Worm (Caenorhabditis elegans) whole organism, young adult: Measurements from ENCODE around the gene F59B2.14.
A peak's percentile ranks its signal among the peaks of the same experiment; 100 is the strongest.

Experiments used
- C17E4.6 ChIP-seq: fragments of 200-800 bp; sonication (Bioruptor generic); IDR thresholded peaks from 2 replicates; pipeline ENCODE4 v1.3.6; 2022; ENCODE audit warnings: missing genetic modification reagents, missing genetic modification characterization, missing compliant biosample characterization
- D2030.7 ChIP-seq: fragments of 200-800 bp; sonication (Bioruptor generic); IDR thresholded peaks from 2 replicates; pipeline ENCODE4 v1.3.6; 2022; ENCODE audit warnings: missing genetic modification reagents, missing genetic modification characterization, missing compliant biosample characterization
- F22D6.2 ChIP-seq: sonication (generic microtip); optimal IDR thresholded peaks from 2 replicates; lab custom pipeline; 2016; ENCODE audit warnings: mild to moderate bottlenecking, missing genetic modification characterization, missing compliant biosample characterization
- F33H1.4 ChIP-seq: fragments of 200-800 bp; sonication (Bioruptor generic); IDR thresholded peaks from 2 replicates; pipeline ENCODE4 v1.3.6; 2022; ENCODE audit warnings: missing genetic modification reagents, missing genetic modification characterization, missing compliant biosample characterization
- F37B4.10 ChIP-seq: fragments of 200-800 bp; sonication (Bioruptor generic); IDR thresholded peaks from 2 replicates; pipeline ENCODE4 v1.3.6; 2022; ENCODE audit warnings: missing genetic modification characterization, missing compliant biosample characterization
- F57C9.4 ChIP-seq: sonication (generic microtip); optimal IDR thresholded peaks from 2 replicates; lab custom pipeline; 2017; ENCODE audit warnings: mild to moderate bottlenecking, missing genetic modification characterization, missing compliant biosample characterization
- Y56A3A.18 ChIP-seq: fragments of 200-800 bp; sonication (Bioruptor generic); IDR thresholded peaks from 2 replicates; pipeline ENCODE4 v1.3.6; 2022; ENCODE audit warnings: missing genetic modification reagents, missing genetic modification characterization, missing compliant biosample characterization
- Y79H2A.3 ChIP-seq: fragments of 200-800 bp; sonication (Bioruptor generic); conservative IDR thresholded peaks from 2 replicates; pipeline ENCODE4 v1.3.6; 2022; ENCODE audit warnings: missing genetic modification reagents, missing genetic modification characterization, missing compliant biosample characterization
- Y95B8A.8 ChIP-seq: fragments of 200-800 bp; sonication (Bioruptor generic); IDR thresholded peaks from 2 replicates; pipeline ENCODE4 v1.3.6; 2022; ENCODE audit warnings: missing genetic modification reagents, missing genetic modification characterization, missing compliant biosample characterization
- akir-1 ChIP-seq: fragments of 200-800 bp; sonication (Bioruptor generic); optimal IDR thresholded peaks from 2 replicates; lab custom pipeline; 2018; ENCODE audit warnings: mild to moderate bottlenecking, missing genetic modification characterization, moderate library complexity, missing compliant biosample characterization
- aptf-3 ChIP-seq: fragments of 200-800 bp; sonication (Bioruptor generic); IDR thresholded peaks from 2 replicates; pipeline ENCODE4 v1.3.6; 2022; ENCODE audit warnings: missing genetic modification characterization, missing compliant biosample characterization
- atf-7 ChIP-seq: sonication (generic microtip); optimal IDR thresholded peaks from 2 replicates; lab custom pipeline; 2017; ENCODE audit warnings: mild to moderate bottlenecking, missing genetic modification characterization, missing compliant biosample characterization
- attf-3 ChIP-seq: fragments of 200-800 bp; sonication (Bioruptor generic); conservative IDR thresholded peaks from 2 replicates; pipeline ENCODE4 v1.3.6; 2022; ENCODE audit warnings: missing genetic modification reagents, missing genetic modification characterization, missing compliant biosample characterization
- attf-6 ChIP-seq: fragments of 200-800 bp; sonication (Bioruptor generic); IDR thresholded peaks from 2 replicates; pipeline ENCODE4 v1.3.6; 2022; ENCODE audit warnings: missing genetic modification reagents, missing genetic modification characterization, missing compliant biosample characterization
- bed-2 ChIP-seq: fragments of 200-800 bp; sonication (Bioruptor generic); IDR thresholded peaks from 2 replicates; pipeline ENCODE4 v1.3.6; 2022; ENCODE audit warnings: missing genetic modification reagents, missing genetic modification characterization, missing compliant biosample characterization
- cebp-1 ChIP-seq, 2 experiments: fragments of 200-800 bp in 1 of 2; sonication (Bioruptor generic) in 1 of 2; sonication (generic microtip) in 1 of 2; IDR thresholded peaks in 1 of 2; optimal IDR thresholded peaks in 1 of 2; 2 replicates each; pipeline versions ENCODE4 v1.3.6 to Lab custom; 2017 to 2022; ENCODE audit warnings: missing compliant biosample characterization in 2 of 2, missing genetic modification characterization in 2 of 2, mild to moderate bottlenecking in 1 of 2, missing genetic modification reagents in 1 of 2, moderate library complexity in 1 of 2
- ceh-27 ChIP-seq: fragments of 200-800 bp; sonication (Bioruptor generic); optimal IDR thresholded peaks from 2 replicates; lab custom pipeline; 2018; ENCODE audit warnings: mild to moderate bottlenecking, missing genetic modification characterization, moderate library complexity, missing compliant biosample characterization
- dpl-1 ChIP-seq: fragments of 150-350 bp; optimal IDR thresholded peaks from 2 replicates; lab custom pipeline; 2014; ENCODE audit warnings: missing biosample characterization, missing genetic modification reagents, missing genetic modification characterization
- egrh-3 ChIP-seq: fragments of 200-800 bp; sonication (Bioruptor generic); IDR thresholded peaks from 2 replicates; pipeline ENCODE4 v1.3.6; 2022; ENCODE audit warnings: missing genetic modification reagents, missing genetic modification characterization, missing compliant biosample characterization
- ekl-4 ChIP-seq: fragments of 200-800 bp; sonication (Bioruptor generic); IDR thresholded peaks from 2 replicates; pipeline ENCODE4 v1.3.6; 2022; ENCODE audit warnings: missing genetic modification reagents, missing genetic modification characterization, missing compliant biosample characterization
- him-1 ChIP-seq: sonication (generic microtip); optimal IDR thresholded peaks from 2 replicates; lab custom pipeline; 2016; ENCODE audit warnings: missing genotype, missing genetic modification reagents, missing genetic modification characterization, missing compliant biosample characterization
- hlh-26 ChIP-seq: fragments of 200-800 bp; sonication (Bioruptor generic); conservative IDR thresholded peaks from 2 replicates; pipeline ENCODE4 v1.3.6; 2022; ENCODE audit warnings: missing genetic modification reagents, missing genetic modification characterization, missing compliant biosample characterization
- hrde-1 ChIP-seq: sonication (generic microtip); optimal IDR thresholded peaks from 2 replicates; lab custom pipeline; 2016; ENCODE audit warnings: missing genetic modification characterization, mild to moderate bottlenecking, missing compliant biosample characterization, moderate library complexity, missing genotype, missing genetic modification reagents, borderline replicate concordance
- hsf-1 ChIP-seq: fragments of 200-800 bp; sonication (Bioruptor generic); IDR thresholded peaks from 2 replicates; pipeline ENCODE4 v1.3.6; 2022; ENCODE audit warnings: missing genetic modification reagents, missing genetic modification characterization, missing compliant biosample characterization
- let-607 ChIP-seq, 2 experiments: fragments of 200-800 bp in 1 of 2; sonication (Bioruptor generic) in 1 of 2; sonication (generic microtip) in 1 of 2; optimal IDR thresholded peaks; 2 replicates each; lab custom pipeline; 2016 to 2018; ENCODE audit warnings: mild to moderate bottlenecking in 2 of 2, missing compliant biosample characterization in 2 of 2, missing genetic modification characterization in 2 of 2, moderate library complexity in 2 of 2, missing genotype in 1 of 2
- lin-26 ChIP-seq: fragments of 200-800 bp; sonication (Bioruptor generic); IDR thresholded peaks from 2 replicates; pipeline ENCODE4 v1.3.6; 2022; ENCODE audit warnings: missing genetic modification reagents, missing genetic modification characterization, missing compliant biosample characterization
- lin-54 ChIP-seq: fragments of 200-800 bp; sonication (Bioruptor generic); optimal IDR thresholded peaks from 2 replicates; lab custom pipeline; 2018; ENCODE audit warnings: mild to moderate bottlenecking, missing genetic modification characterization, missing compliant biosample characterization
- lsl-1 ChIP-seq: fragments of 200-800 bp; sonication (Bioruptor generic); optimal IDR thresholded peaks from 2 replicates; lab custom pipeline; 2018; ENCODE audit warnings: mild to moderate bottlenecking, missing genetic modification characterization, moderate library complexity, missing compliant biosample characterization
- lsy-27 ChIP-seq: sonication (generic microtip); optimal IDR thresholded peaks from 2 replicates; lab custom pipeline; 2017; ENCODE audit warnings: missing genetic modification characterization, mild to moderate bottlenecking, missing compliant biosample characterization, antibody characterized with exemption, missing genotype, borderline replicate concordance; ENCODE audit not compliant: insufficient read depth
- madf-10 ChIP-seq: sonication (generic microtip); optimal IDR thresholded peaks from 2 replicates; lab custom pipeline; 2016; ENCODE audit warnings: mild to moderate bottlenecking, missing genetic modification characterization, missing compliant biosample characterization
- madf-3 ChIP-seq: fragments of 200-800 bp; sonication (Bioruptor generic); IDR thresholded peaks from 2 replicates; pipeline ENCODE4 v1.3.6; 2022; ENCODE audit warnings: missing genetic modification reagents, missing genetic modification characterization, missing compliant biosample characterization
- madf-8 ChIP-seq: fragments of 200-800 bp; sonication (Bioruptor generic); conservative IDR thresholded peaks from 2 replicates; pipeline ENCODE4 v1.3.6; 2022; ENCODE audit warnings: missing genetic modification reagents, missing genetic modification characterization, missing compliant biosample characterization
- mes-4 ChIP-seq: sonication (generic microtip); optimal IDR thresholded peaks from 2 replicates; lab custom pipeline; 2016; ENCODE audit warnings: missing genotype, missing genetic modification characterization, missing compliant biosample characterization
- mxl-1 ChIP-seq: sonication (generic microtip); optimal IDR thresholded peaks from 2 replicates; lab custom pipeline; 2016; ENCODE audit warnings: missing genetic modification characterization, missing compliant biosample characterization
- nfya-2 ChIP-seq: fragments of 200-800 bp; sonication (Bioruptor generic); IDR thresholded peaks from 2 replicates; pipeline ENCODE4 v1.3.6; 2022; ENCODE audit warnings: missing genetic modification reagents, missing genetic modification characterization, missing compliant biosample characterization
- nfyb-1 ChIP-seq: fragments of 200-800 bp; sonication (Bioruptor generic); IDR thresholded peaks from 2 replicates; pipeline ENCODE4 v1.3.6; 2022; ENCODE audit warnings: missing genetic modification reagents, missing genetic modification characterization, missing compliant biosample characterization
- nhr-27 ChIP-seq: fragments of 200-800 bp; sonication (Bioruptor generic); optimal IDR thresholded peaks from 2 replicates; lab custom pipeline; 2018; ENCODE audit warnings: mild to moderate bottlenecking, missing genetic modification characterization, moderate library complexity, missing compliant biosample characterization
- nhr-80 ChIP-seq: sonication (generic microtip); optimal IDR thresholded peaks from 2 replicates; lab custom pipeline; 2016; ENCODE audit warnings: missing genetic modification characterization, missing compliant biosample characterization
- nhr-90 ChIP-seq: sonication (generic microtip); optimal IDR thresholded peaks from 2 replicates; lab custom pipeline; 2016; ENCODE audit warnings: missing genotype, mild to moderate bottlenecking, missing genetic modification characterization, missing compliant biosample characterization
- sea-2 ChIP-seq: fragments of 200-800 bp; sonication (Bioruptor generic); IDR thresholded peaks from 2 replicates; pipeline ENCODE4 v1.3.6; 2022; ENCODE audit warnings: missing genetic modification characterization, missing compliant biosample characterization
- somi-1 ChIP-seq: fragments of 200-800 bp; sonication (Bioruptor generic); optimal IDR thresholded peaks from 2 replicates; lab custom pipeline; 2018; ENCODE audit warnings: mild to moderate bottlenecking, missing genetic modification characterization, missing compliant biosample characterization
- tbx-9 ChIP-seq: sonication (generic microtip); optimal IDR thresholded peaks from 2 replicates; lab custom pipeline; 2016; ENCODE audit warnings: borderline replicate concordance, missing genetic modification characterization, inconsistent platforms, missing compliant biosample characterization
- unc-130 ChIP-seq: sonication (generic microtip); optimal IDR thresholded peaks from 2 replicates; lab custom pipeline; 2016; ENCODE audit warnings: missing genetic modification reagents, missing genetic modification characterization, missing compliant biosample characterization
- unc-62 ChIP-seq: fragments of 150-350 bp; optimal IDR thresholded peaks from 2 replicates; lab custom pipeline; 2014; ENCODE audit warnings: missing biosample characterization, missing genetic modification reagents, missing genetic modification characterization
- xnd-1 ChIP-seq: sonication (generic microtip); optimal IDR thresholded peaks from 2 replicates; lab custom pipeline; 2016; ENCODE audit warnings: missing genotype, missing genetic modification reagents, missing genetic modification characterization, missing compliant biosample characterization
- zfh-2 ChIP-seq: fragments of 200-800 bp; sonication (Bioruptor generic); conservative IDR thresholded peaks from 2 replicates; pipeline ENCODE4 v1.3.6; 2022; ENCODE audit warnings: missing genetic modification reagents, missing genetic modification characterization, missing compliant biosample characterization
- zim-3 ChIP-seq: sonication (generic microtip); optimal IDR thresholded peaks from 2 replicates; lab custom pipeline; 2017; ENCODE audit warnings: mild to moderate bottlenecking, missing genetic modification characterization, moderate library complexity, missing compliant biosample characterization

The F59B2.14 gene

ce11 chrIII:8974835-8975234 lies 47.6 kb downstream of the F59B2.14 start (continued):
- TF ChIP-seq hsf-1 (GFP tag; lab: Robert Waterston, UW) (peak; percentile 47; the same call in 1 of the 2 replicates), sea-2 (no peak), let-607 (tag; optimal IDR thresholded peaks at IDR 0.05; lab: Kevin White, UChicago) (peak in 1 of 2 experiments; percentile 54), dpl-1 (GFP tag; lab: Kevin White, UChicago) (no peak), lsy-27 (tag; lab: Kevin White, UChicago) (no peak), madf-8 (GFP tag; lab: Robert Waterston, UW) (no peak), aptf-3 (no peak), zim-3 (tag; lab: Kevin White, UChicago) (peak; percentile 26), tbx-9 (tag; lab: Kevin White, UChicago) (no peak), madf-3 (GFP tag; lab: Robert Waterston, UW) (peak; percentile 81; the same call in 1 of the 2 replicates), xnd-1 (tag; lab: Kevin White, UChicago) (no peak), nhr-90 (no peak), attf-3 (no peak), F57C9.4 (tag; lab: Kevin White, UChicago) (no peak), hlh-26 (GFP tag; lab: Robert Waterston, UW) (no peak), lin-54 (GFP tag; lab: Kevin White, UChicago) (peak; percentile 6), bed-2 (GFP tag; lab: Robert Waterston, UW) (no peak), unc-130 (GFP tag; lab: Kevin White, UChicago) (no peak), hrde-1 (peak; percentile 25), D2030.7 (peak; percentile 31; the same call in 1 of the 2 replicates), mes-4 (tag; lab: Kevin White, UChicago) (no peak), ekl-4 (GFP tag; lab: Robert Waterston, UW) (peak; percentile 74; the same call in 1 of the 2 replicates), atf-7 (tag; lab: Kevin White, UChicago) (peak; percentile 27), him-1 (tag; lab: Kevin White, UChicago) (no peak), nhr-80 (tag; lab: Kevin White, UChicago) (no peak), madf-10 (tag; lab: Kevin White, UChicago) (no peak), nhr-27 (tag; lab: Kevin White, UChicago) (no peak), mxl-1 (tag; lab: Kevin White, UChicago) (no peak), C17E4.6 (GFP tag; lab: Robert Waterston, UW) (no peak), somi-1 (GFP tag; lab: Kevin White, UChicago) (peak; percentile 38), lin-26 (GFP tag; lab: Robert Waterston, UW) (no peak), cebp-1 (GFP tag; IDR thresholded peaks at IDR 0.05; lab: Robert Waterston, UW) (no peak), cebp-1 (tag; optimal IDR thresholded peaks at IDR 0.05; lab: Kevin White, UChicago) (peak; percentile 43), Y56A3A.18 (GFP tag; lab: Robert Waterston, UW) (peak; percentile 45; the same call in 1 of the 2 replicates), nfyb-1 (GFP tag; lab: Robert Waterston, UW) (peak; percentile 50; the same call in 1 of the 2 replicates), F37B4.10 (GFP tag; lab: Robert Waterston, UW) (no peak), Y95B8A.8 (GFP tag; lab: Robert Waterston, UW) (peak; percentile 72; the same call in 1 of the 2 replicates), unc-62 (GFP tag; lab: Kevin White, UChicago) (no peak), F22D6.2 (tag; lab: Kevin White, UChicago) (peak; percentile 7), egrh-3 (no peak), zfh-2 (GFP tag; lab: Robert Waterston, UW) (no peak), nfya-2 (GFP tag; lab: Robert Waterston, UW) (no peak), Y79H2A.3 (GFP tag; lab: Robert Waterston, UW) (0 out of 2 replicates have a peak, but pooled peaks have one; percentile 7), attf-6 (GFP tag; lab: Robert Waterston, UW) (no peak), akir-1 (GFP tag; lab: Kevin White, UChicago) (no peak), lsl-1 (GFP tag; lab: Kevin White, UChicago) (no peak), F33H1.4 (GFP tag; lab: Robert Waterston, UW) (no peak), ceh-27 (GFP tag; lab: Kevin White, UChicago) (no peak)
